Worm (Caenorhabditis elegans) whole organism, mixed stage, embryonic: ENCODE results near the gene Y38F1A.8.

Experiments used
- bed-3 ChIP-seq: fragments of 200-800 bp; sonication (Bioruptor generic); optimal IDR thresholded peaks from 3 replicates; lab custom pipeline; 2018; ENCODE audit warnings: mild to moderate bottlenecking, missing genetic modification characterization, moderate library complexity, missing compliant biosample characterization
- flh-1 ChIP-seq: fragments of 200-800 bp; sonication (Bioruptor generic); optimal IDR thresholded peaks from 2 replicates; lab custom pipeline; 2018; ENCODE audit warnings: mild to moderate bottlenecking, missing genetic modification characterization, moderate library complexity, missing compliant biosample characterization
- ham-2 ChIP-seq: fragments of 200-800 bp; sonication (Bioruptor generic); optimal IDR thresholded peaks from 2 replicates; lab custom pipeline; 2018; ENCODE audit warnings: mild to moderate bottlenecking, missing genetic modification characterization, missing compliant biosample characterization
- lin-32 ChIP-seq: fragments of 200-800 bp; sonication (Bioruptor generic); optimal IDR thresholded peaks from 2 replicates; lab custom pipeline; 2018; ENCODE audit warnings: mild to moderate bottlenecking, missing genetic modification characterization, missing compliant biosample characterization
- lsy-2 ChIP-seq: fragments of 150-350 bp; optimal IDR thresholded peaks from 2 replicates; lab custom pipeline; 2014; ENCODE audit warnings: missing biosample characterization, missing genetic modification characterization
- mep-1 ChIP-seq: fragments of 150-350 bp; optimal IDR thresholded peaks from 2 replicates; lab custom pipeline; 2017; ENCODE audit warnings: missing biosample characterization, missing genetic modification reagents, missing genetic modification characterization, inconsistent platforms
- nhr-237 ChIP-seq: fragments of 150-350 bp; optimal IDR thresholded peaks from 2 replicates; lab custom pipeline; 2014; ENCODE audit warnings: missing biosample characterization, missing genetic modification characterization
- nhr-28 ChIP-seq: fragments of 150-350 bp; optimal IDR thresholded peaks from 2 replicates; lab custom pipeline; 2014; ENCODE audit warnings: missing biosample characterization, missing genetic modification characterization
- nhr-76 ChIP-seq: sonication (generic microtip); optimal IDR thresholded peaks from 2 replicates; lab custom pipeline; 2017; ENCODE audit warnings: missing biosample characterization, missing genetic modification characterization
- pha-4 ChIP-seq: fragments of 150-350 bp; optimal IDR thresholded peaks from 2 replicates; lab custom pipeline; 2018; ENCODE audit warnings: missing biosample characterization, missing genetic modification reagents, missing genetic modification characterization
- unc-62 ChIP-seq: fragments of 150-350 bp; optimal IDR thresholded peaks from 2 replicates; lab custom pipeline; 2014; ENCODE audit warnings: missing biosample characterization, missing genetic modification reagents, missing genetic modification characterization
- ztf-11 ChIP-seq: fragments of 150-350 bp; optimal IDR thresholded peaks from 2 replicates; lab custom pipeline; 2014; ENCODE audit warnings: missing biosample characterization, missing genetic modification characterization

ce11 chrII:13000753-13001152 lies at the start of gene Y38F1A.8:
- TF ChIP-seq nhr-28 (tag; lab: Kevin White, UChicago) (no peak), flh-1 (GFP tag; lab: Kevin White, UChicago) (no peak), bed-3 (GFP tag; lab: Kevin White, UChicago) (no peak), lsy-2 (tag; lab: Kevin White, UChicago) (no peak), unc-62 (GFP tag; lab: Kevin White, UChicago) (no peak), nhr-237 (tag; lab: Kevin White, UChicago) (no peak), mep-1 (tag; lab: Kevin White, UChicago) (no peak), pha-4 (tag; lab: Kevin White, UChicago) (no peak), ham-2 (GFP tag; lab: Kevin White, UChicago) (no peak), lin-32 (no peak), ztf-11 (tag; lab: Kevin White, UChicago) (no peak), nhr-76 (tag; lab: Kevin White, UChicago) (no peak)
